Fruit fly (Drosophila melanogaster) whole organism, embryonic: ENCODE measurements around the gene Gr28a.

Experiments used
- Antp ChIP-seq: fragments of 200-800 bp; sonication (Bioruptor generic); optimal IDR thresholded peaks from 3 replicates; lab custom pipeline; 2016; ENCODE audit warnings: missing biosample characterization, missing genetic modification characterization
- Atf-2 ChIP-seq: fragments of 200-800 bp; sonication (Bioruptor generic); optimal IDR thresholded peaks from 2 replicates; lab custom pipeline; 2016; ENCODE audit warnings: missing biosample characterization, missing genetic modification characterization
- Atf6 ChIP-seq: fragments of 200-800 bp; sonication (Bioruptor generic); IDR thresholded peaks from 2 replicates; pipeline ENCODE4 v1.3.6; 2022; ENCODE audit warnings: missing biosample characterization, missing genetic modification characterization
- CG10267 ChIP-seq: fragments of 200-800 bp; sonication (Bioruptor generic); optimal IDR thresholded peaks from 2 replicates; lab custom pipeline; 2018; ENCODE audit warnings: missing biosample characterization, mild to moderate bottlenecking, missing genetic modification characterization, moderate library complexity
- CG10366 ChIP-seq: fragments of 200-800 bp; sonication (Bioruptor generic); IDR thresholded peaks from 2 replicates; pipeline ENCODE4 v1.3.6; 2022; ENCODE audit warnings: missing biosample characterization, missing genetic modification characterization
- CG11085 ChIP-seq: fragments of 200-800 bp; sonication (Bioruptor generic); IDR thresholded peaks from 2 replicates; pipeline ENCODE4 v1.3.6; 2022; ENCODE audit warnings: missing biosample characterization, missing genetic modification characterization
- CG11504 ChIP-seq: fragments of 200-800 bp; sonication (Bioruptor generic); optimal IDR thresholded peaks from 3 replicates; lab custom pipeline; 2019; ENCODE audit warnings: missing biosample characterization, mild to moderate bottlenecking, missing genetic modification characterization, moderate library complexity
- CG12769 ChIP-seq: fragments of 200-800 bp; sonication (Bioruptor generic); optimal IDR thresholded peaks from 2 replicates; lab custom pipeline; 2019; ENCODE audit warnings: missing biosample characterization, mild to moderate bottlenecking, missing genetic modification characterization, moderate library complexity
- CG13775 ChIP-seq: fragments of 200-800 bp; sonication (Bioruptor generic); optimal IDR thresholded peaks from 3 replicates; lab custom pipeline; 2017; ENCODE audit warnings: missing biosample characterization, mild to moderate bottlenecking, missing genetic modification characterization
- CG14050 ChIP-seq: fragments of 200-800 bp; sonication (Bioruptor generic); IDR thresholded peaks from 3 replicates; pipeline ENCODE4 v1.3.6; 2022; ENCODE audit warnings: missing biosample characterization, missing genetic modification characterization
- CG15696 ChIP-seq: fragments of 200-800 bp; sonication (Bioruptor generic); optimal IDR thresholded peaks from 2 replicates; lab custom pipeline; 2019; ENCODE audit warnings: missing biosample characterization, mild to moderate bottlenecking, missing genetic modification characterization, moderate library complexity
- CG16779 ChIP-seq: fragments of 200-800 bp; sonication (Bioruptor generic); IDR thresholded peaks from 2 replicates; pipeline ENCODE4 v1.3.6; 2022; ENCODE audit warnings: missing biosample characterization, missing genetic modification characterization
- CG18619 ChIP-seq: fragments of 200-800 bp; sonication (Bioruptor generic); optimal IDR thresholded peaks from 3 replicates; lab custom pipeline; 2017; ENCODE audit warnings: missing biosample characterization, mild to moderate bottlenecking, missing genetic modification characterization
- CG30403 ChIP-seq: fragments of 200-800 bp; sonication (Bioruptor generic); optimal IDR thresholded peaks from 3 replicates; lab custom pipeline; 2016; ENCODE audit warnings: missing biosample characterization, missing genetic modification characterization
- CG31224 ChIP-seq: fragments of 200-800 bp; sonication (Bioruptor generic); IDR thresholded peaks from 2 replicates; pipeline ENCODE4 v1.3.6; 2022; ENCODE audit warnings: missing biosample characterization, missing genetic modification characterization
- CG3847 ChIP-seq: fragments of 200-800 bp; sonication (Bioruptor generic); IDR thresholded peaks from 2 replicates; pipeline ENCODE4 v1.3.6; 2022; ENCODE audit warnings: missing biosample characterization, missing genetic modification characterization
- CG4820 ChIP-seq: fragments of 200-800 bp; sonication (Bioruptor generic); optimal IDR thresholded peaks from 3 replicates; lab custom pipeline; 2016; ENCODE audit warnings: missing biosample characterization, missing genetic modification characterization
- CG6175 ChIP-seq: fragments of 200-800 bp; sonication (Bioruptor generic); IDR thresholded peaks from 3 replicates; pipeline ENCODE4 v1.3.6; 2022; ENCODE audit warnings: missing biosample characterization, missing genetic modification characterization
- CG6272 ChIP-seq: fragments of 200-800 bp; sonication (Bioruptor generic); IDR thresholded peaks from 2 replicates; pipeline ENCODE4 v1.3.6; 2022; ENCODE audit warnings: missing biosample characterization, missing genetic modification characterization
- CG8388 ChIP-seq: fragments of 200-800 bp; sonication (Bioruptor generic); optimal IDR thresholded peaks from 2 replicates; lab custom pipeline; 2019; ENCODE audit warnings: missing biosample characterization, mild to moderate bottlenecking, missing genetic modification characterization, moderate library complexity
- Dp ChIP-seq: fragments of 200-800 bp; sonication (Bioruptor generic); optimal IDR thresholded peaks from 2 replicates; lab custom pipeline; 2018; ENCODE audit warnings: missing biosample characterization, mild to moderate bottlenecking, missing genetic modification characterization, moderate library complexity
- E2f2 ChIP-seq: fragments of 200-800 bp; sonication (Bioruptor generic); IDR thresholded peaks from 2 replicates; pipeline ENCODE4 v1.3.6; 2022; ENCODE audit warnings: missing biosample characterization, missing genetic modification characterization
- Ets65A ChIP-seq: fragments of 200-800 bp; sonication (Bioruptor generic); peaks from one replicate; lab custom pipeline; 2016; ENCODE audit warnings: missing biosample characterization, missing genetic modification characterization
- HmgD ChIP-seq: fragments of 200-800 bp; sonication (Bioruptor generic); optimal IDR thresholded peaks from 3 replicates; lab custom pipeline; 2016; ENCODE audit warnings: missing biosample characterization, missing genetic modification characterization
- Lhr ChIP-seq: fragments of 200-800 bp; sonication (Bioruptor generic); optimal IDR thresholded peaks from 3 replicates; lab custom pipeline; 2017; ENCODE audit warnings: mild to moderate bottlenecking, missing biosample characterization, missing genetic modification reagents, missing genetic modification characterization
- NK7.1 ChIP-seq: fragments of 200-800 bp; sonication (Bioruptor generic); optimal IDR thresholded peaks from 3 replicates; lab custom pipeline; 2016; ENCODE audit warnings: missing biosample characterization, missing genetic modification characterization
- Scr ChIP-seq: fragments of 200-800 bp; sonication (Bioruptor generic); IDR thresholded peaks from 2 replicates; pipeline ENCODE4 v1.3.6; 2022; ENCODE audit warnings: missing biosample characterization, missing genetic modification characterization; ENCODE audit not compliant: partially characterized antibody
- Six4 ChIP-seq: fragments of 200-800 bp; sonication (Bioruptor generic); optimal IDR thresholded peaks from 2 replicates; lab custom pipeline; 2016; ENCODE audit warnings: missing biosample characterization, missing genetic modification characterization
- Sry-β ChIP-seq: fragments of 200-800 bp; sonication (Bioruptor generic); optimal IDR thresholded peaks from 2 replicates; lab custom pipeline; 2018; ENCODE audit warnings: missing biosample characterization, mild to moderate bottlenecking, missing genetic modification characterization, moderate library complexity
- Trl ChIP-seq, 3 experiments: fragments of >200 bp in 2 of 3; fragments of 200-800 bp in 1 of 3; sonication (Bioruptor generic) in 1 of 3; optimal IDR thresholded peaks; 2 replicates in 1 of 3; 3 replicates in 2 of 3; lab custom pipeline; 2016 to 2017; ENCODE audit warnings: missing biosample characterization in 1 of 3, missing genetic modification characterization in 1 of 3
- Xbp1 ChIP-seq: fragments of 200-800 bp; sonication (Bioruptor generic); optimal IDR thresholded peaks from 3 replicates; lab custom pipeline; 2016; ENCODE audit warnings: missing biosample characterization, mild to moderate bottlenecking, missing genetic modification characterization
- ato ChIP-seq: fragments of 200-800 bp; sonication (Bioruptor generic); IDR thresholded peaks from 2 replicates; pipeline ENCODE4 v1.3.6; 2022; ENCODE audit warnings: missing biosample characterization, missing genetic modification characterization; ENCODE audit not compliant: partially characterized antibody
- bigmax ChIP-seq: fragments of 200-800 bp; sonication (Bioruptor generic); optimal IDR thresholded peaks from 2 replicates; lab custom pipeline; 2018; ENCODE audit warnings: missing biosample characterization, mild to moderate bottlenecking, missing genetic modification characterization
- cas ChIP-seq: fragments of 200-800 bp; sonication (Bioruptor generic); IDR thresholded peaks from 2 replicates; pipeline ENCODE4 v1.3.6; 2022; ENCODE audit warnings: missing biosample characterization, missing genetic modification characterization
- caup ChIP-seq: fragments of 200-800 bp; sonication (Bioruptor generic); optimal IDR thresholded peaks from 3 replicates; lab custom pipeline; 2017; ENCODE audit warnings: missing biosample characterization, mild to moderate bottlenecking, missing genetic modification characterization, moderate library complexity; ENCODE audit not compliant: severe bottlenecking
- dimm ChIP-seq: fragments of 200-800 bp; sonication (Bioruptor generic); IDR thresholded peaks from 2 replicates; pipeline ENCODE4 v1.3.6; 2022; ENCODE audit warnings: missing biosample characterization, missing genetic modification characterization
- disco-r ChIP-seq: fragments of 200-800 bp; sonication (Bioruptor generic); optimal IDR thresholded peaks from 2 replicates; lab custom pipeline; 2016; ENCODE audit warnings: missing biosample characterization, missing genetic modification characterization
- eve ChIP-seq, 2 experiments: fragments of >200 bp; optimal IDR thresholded peaks; 2 replicates each; lab custom pipeline; 2017; ENCODE audit warnings: missing biosample characterization in 2 of 2, missing genetic modification characterization in 2 of 2
- fd3F ChIP-seq: fragments of 200-800 bp; sonication (Bioruptor generic); optimal IDR thresholded peaks from 2 replicates; lab custom pipeline; 2018; ENCODE audit warnings: missing biosample characterization, mild to moderate bottlenecking, missing genetic modification characterization, moderate library complexity
- gcm2 ChIP-seq: fragments of 200-800 bp; sonication (Bioruptor generic); optimal IDR thresholded peaks from 2 replicates; lab custom pipeline; 2016; ENCODE audit warnings: missing biosample characterization, missing genetic modification characterization
- gem ChIP-seq: fragments of 200-800 bp; sonication (Bioruptor generic); optimal IDR thresholded peaks from 2 replicates; lab custom pipeline; 2019; ENCODE audit warnings: missing biosample characterization, mild to moderate bottlenecking, missing genetic modification characterization, moderate library complexity
- ham ChIP-seq: fragments of 200-800 bp; sonication (Bioruptor generic); IDR thresholded peaks from 2 replicates; pipeline ENCODE4 v1.3.6; 2022; ENCODE audit warnings: missing biosample characterization, missing genetic modification characterization
- lilli ChIP-seq: fragments of 200-800 bp; sonication (Bioruptor generic); optimal IDR thresholded peaks from 3 replicates; lab custom pipeline; 2016; ENCODE audit warnings: missing biosample characterization, missing genetic modification characterization
- otp ChIP-seq: fragments of 200-800 bp; sonication (Bioruptor generic); IDR thresholded peaks from 3 replicates; pipeline ENCODE4, ENCODE4 v1.3.6; 2022; ENCODE audit warnings: missing biosample characterization, missing genetic modification characterization
- pita ChIP-seq: fragments of 200-800 bp; sonication (Bioruptor generic); optimal IDR thresholded peaks from 2 replicates; lab custom pipeline; 2017; ENCODE audit warnings: missing biosample characterization, mild to moderate bottlenecking, missing genetic modification characterization
- pnt ChIP-seq: fragments of 200-800 bp; sonication (Bioruptor generic); optimal IDR thresholded peaks from 3 replicates; lab custom pipeline; 2016; ENCODE audit warnings: missing biosample characterization, missing genetic modification characterization
- row ChIP-seq: fragments of 200-800 bp; sonication (Bioruptor generic); IDR thresholded peaks from 3 replicates; pipeline ENCODE4 v1.3.6; 2022; ENCODE audit warnings: missing biosample characterization, missing genetic modification characterization
- scrt ChIP-seq: fragments of 200-800 bp; sonication (Bioruptor generic); optimal IDR thresholded peaks from 2 replicates; lab custom pipeline; 2018; ENCODE audit warnings: missing biosample characterization, mild to moderate bottlenecking, missing genetic modification characterization, moderate library complexity

Gene Gr28a

DNA sequence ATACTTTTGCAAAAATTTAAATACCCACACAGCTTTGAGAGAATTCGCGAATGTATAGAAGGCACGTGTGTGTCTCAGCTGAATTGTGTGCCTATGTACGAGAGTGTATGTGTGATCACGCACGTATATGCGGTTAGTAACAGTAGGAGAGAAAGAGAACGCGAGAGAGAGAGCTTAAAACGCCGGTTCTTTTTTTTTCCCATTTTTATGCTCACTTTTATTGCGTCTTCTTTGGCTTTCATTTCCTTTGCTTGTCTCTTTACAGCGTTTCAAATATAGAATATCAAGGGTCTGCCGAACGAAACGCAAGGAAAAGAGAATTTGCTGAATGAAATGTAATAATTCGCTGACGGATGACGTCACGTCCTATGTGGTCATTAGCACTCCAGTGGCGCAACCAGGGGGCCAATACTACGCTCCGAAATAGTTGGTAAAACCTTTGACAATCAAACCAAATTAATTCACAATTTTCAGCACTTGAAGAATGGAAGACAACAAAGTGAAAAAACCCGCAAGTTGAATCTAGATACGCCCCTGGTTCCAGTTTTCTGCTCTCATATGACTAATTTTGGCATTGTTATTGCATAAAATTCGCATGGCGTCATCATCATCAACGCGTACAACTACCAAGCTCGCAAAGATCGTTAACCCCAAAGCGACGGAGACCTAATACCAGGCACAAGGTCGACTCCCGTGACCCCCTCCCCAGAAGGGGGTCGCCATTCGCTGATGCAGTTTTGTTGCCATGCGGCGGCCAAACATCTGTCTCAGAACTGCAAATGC, 28.9 kb downstream of the Gr28a start (continued):
- TF ChIP-seq CG11085 (GFP tag; lab: Robert Waterston, UW) (peak; percentile 84), Antp (peak; percentile 71), CG12769 (tag; lab: Kevin White, UChicago) (peak; percentile 89), Lhr (GFP tag; lab: Kevin White, UChicago) (no peak), pnt (GFP tag; lab: Kevin White, UChicago) (peak; percentile 15), Xbp1 (GFP tag; lab: Kevin White, UChicago) (peak; percentile 43), ato (GFP tag; lab: Robert Waterston, UW) (no peak), NK7.1 (GFP tag; lab: Kevin White, UChicago) (peak; percentile 39), CG18619 (GFP tag; lab: Kevin White, UChicago) (peak; percentile 51), CG8388 (GFP tag; lab: Kevin White, UChicago) (no peak), disco-r (GFP tag; lab: Kevin White, UChicago) (peak; percentile 35), CG11504 (tag; lab: Kevin White, UChicago) (peak; percentile 9), CG6175 (GFP tag; lab: Robert Waterston, UW) (0 out of 3 replicates have a peak, but pooled peaks have one; percentile 50), gcm2 (GFP tag; lab: Kevin White, UChicago) (peak; percentile 41), CG4820 (GFP tag; lab: Kevin White, UChicago) (no peak), Atf6 (peak; percentile 70; the same call in 1 of the 2 replicates), CG15696 (tag; lab: Kevin White, UChicago) (no peak), bigmax (GFP tag; lab: Kevin White, UChicago) (peak; percentile 79), eve (GFP tag; optimal IDR thresholded peaks at IDR 0.05; lab: Kevin White, UChicago) (peak in 1 of 2 experiments; percentile 34), CG10267 (tag; lab: Kevin White, UChicago) (no peak), Atf-2 (peak; percentile 19), Ets65A (peak; percentile 81), Six4 (GFP tag; lab: Kevin White, UChicago) (no peak), CG31224 (GFP tag; lab: Robert Waterston, UW) (peak; percentile 73), dimm (0 out of 2 replicates have a peak, but pooled peaks have one; percentile 10), lilli (GFP tag; lab: Kevin White, UChicago) (peak; percentile 91), CG10366 (peak; percentile 63), gem (peak; percentile 67), CG6272 (GFP tag; lab: Robert Waterston, UW) (0 out of 2 replicates have a peak, but pooled peaks have one; percentile 29), Dp (no peak), Scr (GFP tag; lab: Robert Waterston, UW) (no peak), Trl (optimal IDR thresholded peaks at IDR 0.05; lab: Kevin White, UChicago) (peak; percentile 52 to 85), Trl (GFP tag; optimal IDR thresholded peaks at IDR 0.05; lab: Kevin White, UChicago) (peak; percentile 42), row (peak; percentile 68), cas (GFP tag; lab: Robert Waterston, UW) (peak; percentile 57; the same call in 1 of the 2 replicates), Sry-β (GFP tag; lab: Kevin White, UChicago) (no peak), caup (GFP tag; lab: Kevin White, UChicago) (peak; percentile 75), ham (GFP tag; lab: Robert Waterston, UW) (peak; percentile 50; the same call in 1 of the 2 replicates), fd3F (GFP tag; lab: Kevin White, UChicago) (peak; percentile 51), CG13775 (GFP tag; lab: Kevin White, UChicago) (peak; percentile 70), CG16779 (peak; percentile 80), pita (GFP tag; lab: Kevin White, UChicago) (no peak), E2f2 (0 out of 2 replicates have a peak, but pooled peaks have one; percentile 11), HmgD (GFP tag; lab: Kevin White, UChicago) (peak; percentile 66), CG3847 (peak; percentile 80), scrt (GFP tag; lab: Kevin White, UChicago) (peak; percentile 49), otp (GFP tag; lab: Robert Waterston, UW) (no peak), CG14050 (GFP tag; lab: Robert Waterston, UW) (peak; percentile 21; the same call in 1 of the 3 replicates), CG30403 (GFP tag; lab: Kevin White, UChicago) (peak; percentile 58)
